Fruit fly (Drosophila melanogaster) whole organism, prepupa: Measurements from ENCODE around the gene CG31441.
A peak's percentile ranks its signal among the peaks of the same experiment; 100 is the strongest.

ENCODE experiments used
- Blimp-1 ChIP-seq: fragments of 200-800 bp; sonication (Bioruptor generic); optimal IDR thresholded peaks from 3 replicates; lab custom pipeline; 2017; ENCODE audit warnings: missing biosample characterization, missing genetic modification characterization, mild to moderate bottlenecking, moderate library complexity, missing genetic modification reagents
- CG10669 ChIP-seq: fragments of 200-800 bp; sonication (Bioruptor generic); optimal IDR thresholded peaks from 3 replicates; lab custom pipeline; 2018; ENCODE audit warnings: missing biosample characterization, mild to moderate bottlenecking, missing genetic modification characterization, moderate library complexity
- CG11294 ChIP-seq: fragments of 200-800 bp; sonication (Bioruptor generic); IDR thresholded peaks from 2 replicates; pipeline ENCODE4 v1.3.6; 2022; ENCODE audit warnings: missing biosample characterization, missing genetic modification characterization
- CG11762 ChIP-seq: fragments of 200-800 bp; sonication (Bioruptor generic); optimal IDR thresholded peaks from 3 replicates; lab custom pipeline; 2016; ENCODE audit warnings: missing biosample characterization, missing genetic modification characterization; ENCODE audit not compliant: insufficient read depth
- CG11902 ChIP-seq: fragments of 200-800 bp; sonication (Bioruptor generic); optimal IDR thresholded peaks from 3 replicates; lab custom pipeline; 2016; ENCODE audit warnings: missing biosample characterization, missing genetic modification characterization
- CG15336 ChIP-seq: fragments of 200-800 bp; sonication (Bioruptor generic); IDR thresholded peaks from 2 replicates; pipeline ENCODE4 v1.3.6; 2022; ENCODE audit warnings: missing biosample characterization, missing genetic modification characterization
- CG1621 ChIP-seq: fragments of 200-800 bp; sonication (Bioruptor generic); optimal IDR thresholded peaks from 3 replicates; lab custom pipeline; 2018; ENCODE audit warnings: missing biosample characterization, mild to moderate bottlenecking, missing genetic modification characterization
- CG16779 ChIP-seq: fragments of 200-800 bp; sonication (Bioruptor generic); optimal IDR thresholded peaks from 3 replicates; lab custom pipeline; 2017; ENCODE audit warnings: missing biosample characterization, mild to moderate bottlenecking, missing genetic modification characterization
- CG3032 ChIP-seq: fragments of 200-800 bp; optimal IDR thresholded peaks from 2 replicates; lab custom pipeline; 2019; ENCODE audit warnings: missing biosample characterization, mild to moderate bottlenecking, missing genetic modification characterization, moderate library complexity
- CG32006 ChIP-seq: fragments of 200-800 bp; sonication (Bioruptor generic); optimal IDR thresholded peaks from 3 replicates; lab custom pipeline; 2017; ENCODE audit warnings: missing biosample characterization, mild to moderate bottlenecking, missing genetic modification characterization
- CG34406 ChIP-seq: fragments of 200-800 bp; sonication (Bioruptor generic); optimal IDR thresholded peaks from 3 replicates; lab custom pipeline; 2016; ENCODE audit warnings: missing biosample characterization, missing genetic modification characterization
- CG4318 ChIP-seq: fragments of 200-800 bp; sonication (Bioruptor generic); optimal IDR thresholded peaks from 3 replicates; lab custom pipeline; 2017; ENCODE audit warnings: missing biosample characterization, mild to moderate bottlenecking, missing genetic modification characterization
- CG6808 ChIP-seq: fragments of 200-800 bp; sonication (Bioruptor generic); optimal IDR thresholded peaks from 3 replicates; lab custom pipeline; 2017; ENCODE audit warnings: missing biosample characterization, missing genetic modification characterization, mild to moderate bottlenecking, moderate library complexity, missing genetic modification reagents
- CG7368 ChIP-seq: fragments of 200-800 bp; sonication (Bioruptor generic); optimal IDR thresholded peaks from 3 replicates; lab custom pipeline; 2016; ENCODE audit warnings: missing biosample characterization, missing genetic modification characterization
- CG9139 ChIP-seq: fragments of 200-800 bp; sonication (Bioruptor generic); optimal IDR thresholded peaks from 3 replicates; lab custom pipeline; 2017; ENCODE audit warnings: missing biosample characterization, mild to moderate bottlenecking, missing genetic modification characterization
- Eip93F ChIP-seq: fragments of 200-800 bp; sonication (Bioruptor generic); optimal IDR thresholded peaks from 2 replicates; lab custom pipeline; 2016; ENCODE audit warnings: missing biosample characterization, mild to moderate bottlenecking, missing genetic modification characterization
- Ets21C ChIP-seq: fragments of 200-800 bp; sonication (Bioruptor generic); optimal IDR thresholded peaks from 3 replicates; lab custom pipeline; 2016; ENCODE audit warnings: missing biosample characterization, missing genetic modification characterization
- Ets96B ChIP-seq: fragments of 200-800 bp; optimal IDR thresholded peaks from 2 replicates; lab custom pipeline; 2019; ENCODE audit warnings: missing biosample characterization, mild to moderate bottlenecking, missing genetic modification characterization, moderate library complexity
- Hr38 ChIP-seq: sonication (Bioruptor generic); optimal IDR thresholded peaks from 2 replicates; lab custom pipeline; 2016; ENCODE audit warnings: missing biosample characterization, missing genetic modification characterization
- Hr4 ChIP-seq: fragments of 200-800 bp; sonication (Bioruptor generic); optimal IDR thresholded peaks from 3 replicates; lab custom pipeline; 2016; ENCODE audit warnings: missing biosample characterization, missing genetic modification characterization
- Lpt ChIP-seq: fragments of 200-800 bp; sonication (Bioruptor generic); optimal IDR thresholded peaks from 3 replicates; lab custom pipeline; 2016; ENCODE audit warnings: missing biosample characterization, missing genetic modification characterization
- OdsH ChIP-seq: fragments of 200-800 bp; sonication (Bioruptor generic); optimal IDR thresholded peaks from 3 replicates; lab custom pipeline; 2016; ENCODE audit warnings: missing biosample characterization, missing genetic modification characterization
- Sox102F ChIP-seq: fragments of 200-800 bp; sonication (Bioruptor generic); optimal IDR thresholded peaks from 2 replicates; lab custom pipeline; 2016; ENCODE audit warnings: missing biosample characterization, mild to moderate bottlenecking, missing genetic modification characterization
- Sox14 ChIP-seq: fragments of 200-800 bp; sonication (Bioruptor generic); optimal IDR thresholded peaks from 3 replicates; lab custom pipeline; 2016; ENCODE audit warnings: missing biosample characterization, missing genetic modification characterization
- Sox15 ChIP-seq: fragments of 200-800 bp; sonication (Bioruptor generic); optimal IDR thresholded peaks from 3 replicates; lab custom pipeline; 2016; ENCODE audit warnings: missing biosample characterization, missing genetic modification characterization
- achi ChIP-seq: fragments of 200-800 bp; sonication (Bioruptor generic); optimal IDR thresholded peaks from 3 replicates; lab custom pipeline; 2016; ENCODE audit warnings: missing biosample characterization, missing genetic modification characterization
- acj6 ChIP-seq: fragments of 200-800 bp; sonication (Bioruptor generic); optimal IDR thresholded peaks from 3 replicates; lab custom pipeline; 2016; ENCODE audit warnings: missing biosample characterization, missing genetic modification characterization
- cyc ChIP-seq: fragments of 200-800 bp; sonication (Bioruptor generic); optimal IDR thresholded peaks from 3 replicates; lab custom pipeline; 2016; ENCODE audit warnings: missing biosample characterization, missing genetic modification characterization
- dac ChIP-seq: fragments of 200-800 bp; sonication (Bioruptor generic); optimal IDR thresholded peaks from 2 replicates; lab custom pipeline; 2017; ENCODE audit warnings: missing biosample characterization, mild to moderate bottlenecking, missing genetic modification characterization
- dsx ChIP-seq: fragments of 200-800 bp; optimal IDR thresholded peaks from 3 replicates; lab custom pipeline; 2019; ENCODE audit warnings: missing biosample characterization, mild to moderate bottlenecking, missing genetic modification characterization, moderate library complexity; ENCODE audit not compliant: poor library complexity, severe bottlenecking
- esn ChIP-seq: fragments of 200-800 bp; sonication (Bioruptor generic); optimal IDR thresholded peaks from 2 replicates; lab custom pipeline; 2016; ENCODE audit warnings: missing biosample characterization, mild to moderate bottlenecking, missing genetic modification characterization, moderate library complexity
- fd59A ChIP-seq: fragments of 200-800 bp; sonication (Bioruptor generic); optimal IDR thresholded peaks from 2 replicates; lab custom pipeline; 2017; ENCODE audit warnings: missing biosample characterization, mild to moderate bottlenecking, missing genetic modification characterization, missing genetic modification reagents
- fkh ChIP-seq: fragments of 200-800 bp; sonication (Bioruptor generic); optimal IDR thresholded peaks from 3 replicates; lab custom pipeline; 2017; ENCODE audit warnings: missing biosample characterization, mild to moderate bottlenecking, missing genetic modification characterization, moderate library complexity
- lz ChIP-seq: fragments of 200-800 bp; sonication (Bioruptor generic); optimal IDR thresholded peaks from 3 replicates; lab custom pipeline; 2016; ENCODE audit warnings: missing biosample characterization, missing genetic modification characterization
- net ChIP-seq: fragments of 200-800 bp; sonication (Bioruptor generic); optimal IDR thresholded peaks from 3 replicates; lab custom pipeline; 2016; ENCODE audit warnings: missing biosample characterization, missing genetic modification characterization
- pdm3 ChIP-seq: fragments of 200-800 bp; sonication (Bioruptor generic); optimal IDR thresholded peaks from 3 replicates; lab custom pipeline; 2016; ENCODE audit warnings: missing biosample characterization, missing genetic modification characterization
- spab ChIP-seq: fragments of 200-800 bp; sonication (Bioruptor generic); optimal IDR thresholded peaks from 2 replicates; lab custom pipeline; 2017; ENCODE audit warnings: missing biosample characterization, mild to moderate bottlenecking, missing genetic modification characterization, missing genetic modification reagents
- ss ChIP-seq, 2 experiments: fragments of 200-800 bp; sonication (Bioruptor generic); optimal IDR thresholded peaks; 2 replicates in 1 of 2; 3 replicates in 1 of 2; lab custom pipeline; 2017 to 2018; ENCODE audit warnings: mild to moderate bottlenecking in 2 of 2, missing biosample characterization in 2 of 2, missing genetic modification characterization in 2 of 2, moderate library complexity in 1 of 2
- svp ChIP-seq: fragments of 200-800 bp; sonication (Bioruptor generic); peaks from one replicate; lab custom pipeline; 2016; ENCODE audit warnings: missing biosample characterization, missing genetic modification characterization
- vri ChIP-seq: fragments of 200-800 bp; sonication (Bioruptor generic); optimal IDR thresholded peaks from 3 replicates; lab custom pipeline; 2016; ENCODE audit warnings: missing biosample characterization, mild to moderate bottlenecking, missing genetic modification characterization

CG31441 gene

DNA sequence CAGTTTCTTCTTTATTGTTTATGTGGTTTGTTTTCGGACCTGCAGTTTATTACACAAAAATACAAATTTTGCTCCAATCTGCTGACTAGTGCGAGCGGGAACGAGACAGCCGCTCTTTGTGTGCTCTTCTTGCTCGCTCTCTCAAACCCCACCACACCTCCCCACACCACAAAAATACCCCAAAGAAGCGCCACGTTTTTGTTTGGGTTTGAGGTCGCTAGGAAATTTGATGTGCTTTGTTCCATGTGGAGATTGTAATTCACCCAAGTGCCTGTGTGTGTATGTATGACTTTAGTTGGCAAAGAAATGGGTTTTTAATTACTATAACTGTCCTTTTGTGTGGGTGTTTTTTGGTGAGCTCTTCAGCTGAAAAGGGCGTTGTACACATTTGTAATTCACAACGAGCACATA is 38.0 kb upstream of the CG31441 start (continued):
- TF ChIP-seq dsx (GFP tag; lab: Kevin White, UChicago) (peak; percentile 21), Sox102F (GFP tag; lab: Kevin White, UChicago) (no peak), CG32006 (GFP tag; lab: Kevin White, UChicago) (no peak), CG16779 (tag; lab: Kevin White, UChicago) (no peak), ss (GFP tag; optimal IDR thresholded peaks at IDR 0.05; lab: Kevin White, UChicago) (no peak), CG3032 (no peak), pdm3 (GFP tag; lab: Kevin White, UChicago) (no peak), esn (GFP tag; lab: Kevin White, UChicago) (no peak), Eip93F (GFP tag; lab: Kevin White, UChicago) (no peak), Hr4 (GFP tag; lab: Kevin White, UChicago) (no peak), dac (GFP tag; lab: Kevin White, UChicago) (no peak), OdsH (no peak), spab (GFP tag; lab: Kevin White, UChicago) (no peak), CG11902 (GFP tag; lab: Kevin White, UChicago) (no peak), Hr38 (no peak), svp (GFP tag; lab: Kevin White, UChicago) (peak; percentile 67), CG15336 (GFP tag; lab: Robert Waterston, UW) (no peak; the same call in 1 of the 2 replicates), cyc (GFP tag; lab: Kevin White, UChicago) (no peak), fkh (peak; percentile 82), Sox14 (GFP tag; lab: Kevin White, UChicago) (peak; percentile 76), Sox15 (GFP tag; lab: Kevin White, UChicago) (no peak), CG11762 (GFP tag; lab: Kevin White, UChicago) (no peak), CG4318 (GFP tag; lab: Kevin White, UChicago) (no peak)

DNA sequence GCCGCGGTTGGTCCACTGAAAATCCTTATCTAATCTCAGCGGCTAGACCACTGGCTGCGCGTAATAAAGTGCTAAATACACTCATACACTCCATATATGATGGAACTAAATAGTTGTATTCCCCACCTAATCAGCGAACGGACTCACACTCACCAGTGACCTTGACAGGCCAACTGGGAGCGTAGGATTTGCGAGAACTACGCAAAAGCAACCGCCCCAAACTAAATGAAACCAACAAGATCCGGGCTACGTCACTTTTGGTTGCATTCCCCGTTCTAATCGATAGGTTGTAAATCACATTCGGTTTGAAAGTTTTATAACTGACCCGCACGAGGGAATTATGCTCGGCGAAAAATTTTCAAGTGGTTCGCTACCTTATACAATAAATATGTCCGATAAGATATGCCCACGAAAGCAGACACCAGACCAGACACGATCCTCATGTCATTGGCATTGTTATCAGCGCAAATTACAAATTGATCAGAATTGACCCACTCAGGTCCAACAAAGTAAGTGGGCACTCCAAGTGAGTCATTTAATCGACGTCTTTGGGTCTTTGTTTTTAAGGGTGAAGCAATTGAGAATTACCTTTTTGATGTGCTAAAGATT is 36.8 kb upstream of the CG31441 start:
- peak; percentile 28 for TF ChIP-seq dsx (GFP tag; lab: Kevin White, UChicago)
- no peak for TF ChIP-seq lz (GFP tag; lab: Kevin White, UChicago)

DNA sequence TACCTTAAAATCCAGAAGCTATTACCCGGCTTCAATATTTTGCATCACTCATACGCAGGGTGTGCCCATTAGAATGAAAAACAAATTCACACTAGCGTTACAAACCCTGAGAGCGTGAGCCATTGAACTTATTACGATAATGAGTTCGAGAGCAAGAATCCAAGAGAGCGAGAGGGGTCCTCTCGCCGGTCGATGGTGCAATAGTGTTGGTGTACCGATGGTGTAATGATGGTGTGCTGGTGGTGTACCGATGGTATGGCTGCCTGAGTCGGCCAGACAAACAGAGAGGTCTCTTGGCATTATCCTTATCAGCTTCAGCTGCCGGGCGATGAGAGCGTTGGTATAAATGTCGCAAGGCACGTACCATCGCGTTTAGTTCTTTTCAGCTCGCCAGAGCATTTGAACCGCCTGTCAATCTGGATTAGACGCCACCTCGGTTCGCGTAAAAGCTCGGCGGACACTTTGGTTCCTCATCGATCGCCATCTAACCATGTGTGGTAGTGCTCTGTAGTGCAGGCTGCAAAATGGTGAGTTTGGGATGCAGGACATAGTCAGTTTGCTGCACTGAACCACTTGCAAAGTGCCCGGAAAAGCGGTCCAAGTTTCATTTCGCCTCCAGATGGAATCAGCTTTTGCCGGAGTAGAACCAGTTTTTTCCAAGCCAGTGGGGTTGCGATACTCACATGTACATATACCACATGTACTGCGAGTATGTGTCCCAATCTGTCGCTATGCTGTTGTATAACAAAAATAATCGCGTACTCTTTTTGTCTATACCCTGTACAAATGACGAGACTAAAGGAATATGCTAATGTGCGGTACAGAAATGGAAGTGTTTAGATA is 35.8 kb upstream of the CG31441 start:
- no peak for TF ChIP-seq esn (GFP tag; lab: Kevin White, UChicago)
- TF ChIP-seq CG32006 (GFP tag; lab: Kevin White, UChicago) = no peak
- no peak for TF ChIP-seq CG10669 (GFP tag; lab: Kevin White, UChicago)
- peak; percentile 18 for TF ChIP-seq Lpt
- peak; percentile 92 for TF ChIP-seq svp (GFP tag; lab: Kevin White, UChicago)
- peak; percentile 96 for TF ChIP-seq vri (GFP tag; lab: Kevin White, UChicago)
- TF ChIP-seq Ets21C (GFP tag; lab: Kevin White, UChicago) = no peak
- peak; percentile 56 for TF ChIP-seq CG1621 (tag; lab: Kevin White, UChicago)
- TF ChIP-seq dac (GFP tag; lab: Kevin White, UChicago) = peak; percentile 38
- TF ChIP-seq Sox102F (GFP tag; lab: Kevin White, UChicago) = no peak
- peak; percentile 28; the same call in 1 of the 2 replicates for TF ChIP-seq CG11294 (GFP tag; lab: Robert Waterston, UW)

DNA sequence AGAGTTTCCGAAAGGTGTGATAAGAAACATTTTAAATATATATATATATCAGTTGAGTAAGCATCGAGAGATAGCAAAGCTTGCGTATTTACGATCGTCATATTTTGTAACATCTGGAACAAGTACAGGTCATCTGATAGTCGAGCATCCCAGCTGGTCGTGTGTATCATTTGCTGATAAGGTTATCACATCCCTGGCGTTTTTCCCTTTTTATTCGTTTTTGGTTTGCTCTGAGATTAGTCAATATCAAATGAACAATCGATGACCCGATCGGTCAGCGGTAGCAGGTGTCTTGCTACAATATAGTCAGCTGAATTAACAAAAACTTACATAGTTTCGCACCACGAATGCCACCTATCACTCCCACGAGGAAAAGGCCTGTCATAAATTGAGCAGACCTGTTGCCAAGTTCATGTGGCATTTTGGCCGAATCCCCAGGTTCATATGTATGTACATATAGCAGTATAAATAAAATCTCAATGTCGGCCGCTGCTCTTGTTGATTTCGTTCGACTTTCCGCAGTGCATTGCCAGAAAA is 35.1 kb upstream of the CG31441 start:
- peak; percentile 89 for TF ChIP-seq svp (GFP tag; lab: Kevin White, UChicago)
- peak; percentile 14 for TF ChIP-seq CG6808 (GFP tag; lab: Kevin White, UChicago)
- no peak for TF ChIP-seq CG9139 (GFP tag; lab: Kevin White, UChicago)
- TF ChIP-seq spab (GFP tag; lab: Kevin White, UChicago) = peak; percentile 30
- TF ChIP-seq acj6 = peak; percentile 74
- peak; percentile 53 for TF ChIP-seq CG7368 (GFP tag; lab: Kevin White, UChicago)
- peak; percentile 59 for TF ChIP-seq achi
- peak; percentile 44 for TF ChIP-seq Sox14 (GFP tag; lab: Kevin White, UChicago)
- peak; percentile 37 for TF ChIP-seq CG3032
- TF ChIP-seq CG34406 (GFP tag; lab: Kevin White, UChicago) = peak; percentile 66
- TF ChIP-seq fd59A (GFP tag; lab: Kevin White, UChicago) = no peak
- TF ChIP-seq net = peak; percentile 68
- TF ChIP-seq pdm3 (GFP tag; lab: Kevin White, UChicago) = peak; percentile 70
- TF ChIP-seq Ets96B (tag; lab: Kevin White, UChicago) = peak; percentile 55
- peak; percentile 53 for TF ChIP-seq cyc (GFP tag; lab: Kevin White, UChicago)
- TF ChIP-seq Blimp-1 (GFP tag; lab: Kevin White, UChicago) = no peak
- no peak for TF ChIP-seq Lpt
- TF ChIP-seq vri (GFP tag; lab: Kevin White, UChicago) = peak; percentile 98
- TF ChIP-seq CG16779 (tag; lab: Kevin White, UChicago) = peak; percentile 47
- TF ChIP-seq Hr4 (GFP tag; lab: Kevin White, UChicago) = peak; percentile 61
